Fruit fly (Drosophila melanogaster) S2 (cell line): ENCODE results near the gene t.

ENCODE experiments used
- CG8478 ChIP-seq: fragments of >200 bp; optimal IDR thresholded peaks from 2 replicates; lab custom pipeline; 2018
- CTCF ChIP-seq, 2 experiments: fragments of >200 bp; optimal IDR thresholded peaks; 2 replicates each; lab custom pipeline; 2018

The t gene

DNA sequence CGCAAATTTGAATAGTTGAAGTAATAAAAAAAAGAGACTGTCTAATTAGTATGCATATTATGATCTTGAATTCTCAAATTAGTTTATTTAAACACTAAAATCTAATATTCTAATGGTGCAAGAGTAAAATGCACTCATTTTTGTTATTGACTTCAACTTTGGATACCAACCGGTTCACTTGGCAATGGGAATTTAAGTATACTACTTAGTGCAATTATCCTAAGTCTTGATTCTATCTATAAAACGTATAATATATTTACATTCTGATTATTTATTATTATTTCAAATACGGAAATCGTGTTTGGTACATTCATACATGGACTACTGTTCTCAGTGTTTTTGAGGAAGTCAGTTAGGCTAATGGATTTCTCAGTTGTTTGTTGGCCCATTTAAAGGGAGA lies 3.8 kb upstream of the t start, which contains the start of gene Gr8a:
Gene Gr8a (plus strand): TSS at position 301 of the 400 bp plus-strand sequence.
- TF ChIP-seq CG8478 (lab: Kevin White, UChicago) (no peak), CTCF (optimal IDR thresholded peaks at IDR 0.05; lab: Kevin White, UChicago) (no peak)

DNA sequence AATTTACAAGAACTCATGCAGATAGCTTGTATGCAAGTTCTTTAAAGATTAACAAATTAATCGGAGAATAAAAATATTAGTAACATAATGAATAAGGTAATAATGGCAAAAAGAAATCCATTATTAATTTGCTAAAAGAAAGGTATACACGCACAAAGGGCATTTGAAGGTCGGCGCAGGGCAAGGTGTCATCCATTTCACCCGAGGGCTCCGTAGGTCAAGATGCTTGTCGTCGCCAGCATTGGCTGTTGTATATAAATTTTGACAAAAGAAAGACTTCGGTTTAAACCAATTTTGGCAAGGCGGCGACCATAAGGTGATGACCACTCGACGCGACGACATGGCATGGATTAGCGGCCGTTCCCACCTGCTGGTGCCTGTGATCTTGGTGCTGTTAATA lies 2.1 kb upstream of the t start, which contains the start of gene CG15370:
Gene CG15370 (plus strand): TSS at position 301 of the 400 bp plus-strand sequence.
- no peak for TF ChIP-seq CTCF (optimal IDR thresholded peaks at IDR 0.05; lab: Kevin White, UChicago)

DNA sequence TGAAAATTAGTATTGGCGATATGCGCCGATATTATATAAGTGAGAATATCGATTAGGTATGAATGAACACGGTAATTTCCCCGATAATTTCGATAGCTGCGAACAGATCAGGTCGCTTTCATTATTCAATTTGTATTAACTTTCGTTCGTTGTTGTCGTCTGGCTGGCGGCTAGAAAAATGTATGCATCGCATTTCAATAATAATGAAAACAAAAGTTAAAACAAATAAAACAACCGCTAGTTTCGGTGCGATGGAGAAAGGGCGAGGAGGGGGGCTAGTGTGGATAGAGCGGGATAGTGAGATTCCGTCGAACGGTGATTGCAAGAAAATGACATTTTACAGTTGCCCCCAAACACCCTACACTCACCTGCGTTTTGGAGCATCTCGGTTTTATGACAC lies 1.4 kb upstream of the t start:
- TF ChIP-seq CTCF (optimal IDR thresholded peaks at IDR 0.05; lab: Kevin White, UChicago) (no peak), CG8478 (lab: Kevin White, UChicago) (no peak)

DNA sequence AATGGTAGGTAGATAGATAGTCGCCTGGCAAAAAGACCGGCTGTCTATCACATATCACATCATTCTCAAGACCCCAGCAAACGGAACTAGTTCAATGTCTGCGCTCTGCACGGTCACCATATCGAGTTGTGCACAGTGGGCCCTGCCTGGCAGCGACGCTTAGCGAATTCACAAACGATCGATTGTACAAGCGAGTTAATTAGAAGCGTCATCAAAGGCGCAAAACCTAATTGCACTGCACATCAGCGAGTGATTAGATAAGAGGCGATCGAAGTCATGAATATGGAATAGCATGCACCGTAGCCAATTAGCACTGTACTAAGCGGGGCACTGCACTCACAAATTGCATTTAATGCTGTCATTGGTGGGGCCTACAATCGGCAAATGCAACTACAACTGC lies 2.6 kb downstream of the t start:
- TF ChIP-seq CG8478 (lab: Kevin White, UChicago) (no peak), CTCF (optimal IDR thresholded peaks at IDR 0.05; lab: Kevin White, UChicago) (no peak)

DNA sequence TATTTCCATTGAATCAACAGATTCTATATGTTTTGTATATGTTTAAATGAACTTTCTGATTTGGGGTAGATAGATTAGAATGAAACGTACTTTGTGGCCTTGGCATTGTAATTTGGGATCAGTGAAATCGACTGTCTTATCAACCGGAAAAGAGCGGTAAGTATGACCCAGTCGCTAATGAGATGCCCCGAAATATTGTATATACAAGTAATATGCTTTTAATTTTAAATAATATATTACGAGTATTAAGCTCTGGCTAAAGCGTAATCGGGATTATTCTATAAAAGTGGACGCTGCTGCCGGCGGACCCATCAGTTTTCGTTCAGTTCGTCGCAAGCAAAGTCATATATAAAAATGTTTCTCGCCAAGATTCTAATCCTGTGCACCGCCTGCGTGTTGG lies 6.5 kb downstream of the t start, which contains the start of gene CG15369:
Gene CG15369 (plus strand): TSS at position 301 of the 400 bp plus-strand sequence.
- TF ChIP-seq CTCF (optimal IDR thresholded peaks at IDR 0.05; lab: Kevin White, UChicago) (no peak), CG8478 (lab: Kevin White, UChicago) (no peak)

DNA sequence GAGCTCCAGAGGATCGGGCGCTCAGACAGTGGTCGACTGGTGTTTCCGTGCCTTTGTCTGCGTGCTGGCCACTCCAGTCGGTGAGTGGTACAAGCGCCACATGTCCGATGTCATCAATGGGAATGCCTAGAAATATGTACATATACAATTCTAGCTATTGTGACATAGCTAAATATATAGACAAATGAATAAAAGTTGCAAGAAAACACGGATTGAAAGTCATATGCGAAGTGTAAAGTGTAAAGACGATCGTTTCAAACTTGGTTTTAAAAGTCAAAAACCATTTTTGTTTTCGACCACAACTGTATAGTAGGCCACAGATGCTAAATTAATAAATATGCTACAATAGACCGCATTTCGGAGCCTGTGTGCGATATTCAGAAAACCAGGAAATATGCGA lies 7.6 kb downstream of the t start, which contains the start of gene CG15368:
Gene CG15368 (plus strand): TSS at position 301 of the 400 bp plus-strand sequence.
- TF ChIP-seq CG8478 (lab: Kevin White, UChicago) (no peak), CTCF (optimal IDR thresholded peaks at IDR 0.05; lab: Kevin White, UChicago) (no peak)

DNA sequence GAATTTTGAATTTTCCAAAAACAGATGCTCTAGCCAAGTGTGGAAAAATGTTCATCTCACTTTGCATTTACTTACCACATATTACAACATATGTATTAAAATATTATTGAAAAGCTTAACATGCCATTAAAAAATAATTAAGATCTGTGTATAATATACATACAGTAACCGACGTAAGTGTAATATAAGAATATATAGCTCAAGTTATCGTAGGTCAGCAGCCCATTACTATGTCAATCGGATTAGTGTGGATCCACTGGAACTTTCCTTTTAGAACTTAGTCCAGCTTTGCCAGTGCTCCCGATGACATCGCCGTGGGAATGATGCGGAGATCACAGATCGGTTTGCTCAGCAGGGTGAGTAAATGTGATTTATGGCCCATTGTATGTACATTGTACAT lies 8.5 kb downstream of the t start, which contains the start of gene Obp8a:
Gene Obp8a (plus strand): TSS at position 301 of the 400 bp plus-strand sequence.
- TF ChIP-seq CTCF (optimal IDR thresholded peaks at IDR 0.05; lab: Kevin White, UChicago) (no peak), CG8478 (lab: Kevin White, UChicago) (no peak)

DNA sequence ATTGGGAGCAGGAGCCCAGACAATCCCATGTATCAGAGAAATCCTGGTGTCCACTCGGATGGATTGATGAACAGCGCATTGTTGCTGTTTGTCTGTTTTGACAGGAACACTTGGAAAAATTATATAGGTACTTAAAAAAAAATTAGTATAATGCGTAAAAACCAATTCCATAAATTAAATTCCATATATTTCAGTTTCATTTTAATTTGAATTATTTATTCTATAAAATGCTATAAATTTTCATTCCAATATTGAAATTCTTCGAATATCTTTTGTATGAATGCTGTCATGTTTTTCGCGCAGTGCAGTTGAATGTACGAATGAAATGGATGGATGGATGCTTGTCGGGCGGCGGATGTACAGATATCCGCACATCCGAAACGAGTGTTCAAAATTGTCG lies 12.3 kb downstream of the t start, which contains the start of gene SmydA-9:
Gene SmydA-9 (minus strand): TSS at position 101 of the 400 bp plus-strand sequence.
- TF ChIP-seq CTCF (optimal IDR thresholded peaks at IDR 0.05; lab: Kevin White, UChicago): no peak

DNA sequence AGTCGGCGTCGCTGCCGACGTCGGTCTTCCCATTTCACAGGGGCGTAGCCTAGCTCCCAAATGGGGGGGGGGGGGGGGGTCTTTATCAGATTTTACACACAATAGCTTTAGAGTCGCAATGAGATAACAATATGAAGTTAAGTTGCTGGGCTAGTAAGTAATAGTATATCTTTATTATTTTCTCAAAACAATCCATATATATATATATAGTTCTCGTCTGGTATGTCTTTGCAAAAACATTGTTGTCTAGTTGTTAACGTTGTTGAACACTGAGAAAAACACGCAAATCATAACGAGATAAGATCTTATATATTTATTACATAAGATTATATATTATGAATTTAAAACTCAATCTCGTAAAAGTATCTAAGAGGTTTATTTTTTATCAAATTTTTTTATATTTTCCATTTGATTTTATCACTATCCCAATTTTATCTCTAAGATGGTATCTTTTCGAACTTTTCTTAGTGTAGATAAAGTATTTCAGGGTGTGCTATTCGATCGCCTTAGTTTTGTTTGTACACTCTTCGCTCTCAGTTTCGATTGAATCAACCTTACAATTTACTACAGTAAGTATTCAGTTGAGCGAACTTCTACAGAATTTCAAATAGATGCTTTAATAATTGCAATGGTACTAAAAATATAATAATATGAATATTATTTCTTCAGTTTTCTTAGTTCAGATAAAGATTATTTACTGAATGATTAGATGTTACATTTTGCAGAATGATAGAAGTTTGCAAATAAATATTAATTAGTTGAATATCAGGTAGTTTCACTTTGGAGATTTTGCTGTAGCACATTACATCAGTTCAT lies 21.0 kb downstream of the t start:
- TF ChIP-seq CTCF (optimal IDR thresholded peaks at IDR 0.05; lab: Kevin White, UChicago) (no peak), CG8478 (lab: Kevin White, UChicago) (no peak)

DNA sequence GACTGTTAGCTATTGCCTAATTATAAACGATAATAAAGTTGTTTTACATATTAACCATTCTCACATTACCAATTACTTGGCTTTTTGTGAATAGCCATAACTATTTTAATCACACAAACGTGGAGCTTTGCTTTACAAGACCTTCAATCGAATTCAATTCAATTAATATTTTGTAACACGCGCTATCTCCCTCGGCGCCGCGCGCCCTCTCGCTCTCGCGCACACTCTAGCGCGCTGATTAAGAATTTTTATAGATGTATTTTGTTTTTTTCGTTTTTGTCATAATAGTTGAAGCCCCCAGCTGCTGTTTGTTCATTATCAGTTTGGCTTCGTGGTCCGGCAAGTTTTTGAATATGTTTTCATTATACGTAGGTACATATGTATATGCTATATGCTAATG lies 22.0 kb downstream of the t start:
- no peak for TF ChIP-seq CTCF (optimal IDR thresholded peaks at IDR 0.05; lab: Kevin White, UChicago)
- TF ChIP-seq CG8478 (lab: Kevin White, UChicago): no peak

DNA sequence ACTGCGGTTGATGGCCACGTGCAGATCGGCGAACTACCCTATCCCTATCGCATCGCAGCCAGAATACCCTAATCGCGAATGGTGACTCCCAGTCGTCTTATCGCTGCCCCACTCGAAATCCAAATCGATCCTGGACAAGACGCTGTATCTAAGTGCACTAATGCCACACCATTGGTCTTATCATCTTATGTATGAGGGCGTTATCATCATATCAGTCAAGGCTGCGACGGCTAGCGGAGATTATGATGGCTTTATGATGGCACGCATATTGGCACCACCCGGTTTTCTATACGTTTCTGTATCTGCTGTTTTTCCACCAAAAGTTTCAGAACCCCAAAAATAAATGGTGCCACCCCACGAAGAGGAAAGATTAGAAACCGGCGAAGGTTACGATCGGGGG lies 22.8 kb downstream of the t start:
- TF ChIP-seq CTCF (optimal IDR thresholded peaks at IDR 0.05; lab: Kevin White, UChicago) (no peak), CG8478 (lab: Kevin White, UChicago) (no peak)

DNA sequence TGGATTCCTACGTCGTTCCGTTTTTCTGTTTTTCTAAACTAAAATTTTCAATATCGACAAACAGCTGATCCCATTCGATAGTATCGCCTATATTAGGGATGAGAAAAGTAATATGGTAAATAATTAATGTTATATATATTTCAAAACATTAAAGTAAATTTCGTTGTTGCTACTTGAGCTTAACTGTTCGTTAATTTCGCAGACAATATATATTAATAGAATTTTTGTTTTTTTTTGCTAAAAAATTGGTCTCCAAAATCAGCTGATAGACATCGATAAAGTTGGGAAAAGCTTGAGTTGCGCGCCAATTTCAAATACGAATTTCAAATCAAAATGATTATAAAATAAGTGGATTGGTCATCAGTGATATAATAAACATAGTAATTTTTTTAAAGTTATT lies 26.7 kb downstream of the t start, which contains the start of gene CG12118:
Gene CG12118 (minus strand): TSS at position 53 of the 400 bp plus-strand sequence.
- no peak for TF ChIP-seq CG8478 (lab: Kevin White, UChicago)
- no peak for TF ChIP-seq CTCF (optimal IDR thresholded peaks at IDR 0.05; lab: Kevin White, UChicago)

DNA sequence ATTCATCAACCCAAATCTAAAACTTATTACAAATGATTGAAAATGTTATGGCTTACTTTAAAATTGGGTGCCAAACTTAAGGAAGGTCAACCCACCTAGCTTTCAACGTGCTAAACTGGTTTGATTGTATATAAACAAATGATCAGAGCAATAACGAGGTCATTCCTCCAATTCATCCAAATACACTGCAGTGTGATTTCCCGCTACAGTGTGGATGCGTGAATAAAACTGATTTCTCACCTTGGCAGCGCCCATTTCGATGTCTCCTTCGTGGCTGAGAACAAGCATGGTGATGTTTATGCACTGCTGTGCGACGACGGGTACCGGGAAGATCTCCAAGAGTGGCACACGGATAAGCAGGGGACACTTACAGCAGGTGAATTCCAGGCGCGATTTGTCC lies 27.7 kb downstream of the t start:
- TF ChIP-seq CTCF (optimal IDR thresholded peaks at IDR 0.05; lab: Kevin White, UChicago) (no peak), CG8478 (lab: Kevin White, UChicago) (no peak)

DNA sequence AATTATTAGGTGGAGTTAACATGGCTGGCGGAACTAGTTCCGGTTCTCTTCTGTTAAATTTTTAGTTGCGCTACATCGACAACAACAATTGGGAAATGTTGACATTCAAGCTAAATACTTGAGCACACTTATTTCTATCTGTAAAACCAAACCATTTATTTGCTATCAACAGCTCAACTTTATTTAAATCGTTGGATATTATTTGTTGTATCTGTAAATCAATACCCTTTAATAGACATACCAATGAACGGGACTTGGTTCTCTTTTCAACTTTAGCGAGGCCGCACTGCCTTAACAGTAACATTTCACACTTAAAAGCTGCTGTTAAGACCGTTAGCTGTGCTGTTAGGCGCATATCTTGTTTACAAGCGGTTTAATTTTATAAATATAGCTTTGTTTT lies 29.5 kb downstream of the t start, which contains the start of gene CG12106:
Gene CG12106 (plus strand): TSS at position 295 of the 400 bp plus-strand sequence.
- TF ChIP-seq CG8478 (lab: Kevin White, UChicago): no peak
- TF ChIP-seq CTCF (optimal IDR thresholded peaks at IDR 0.05; lab: Kevin White, UChicago): no peak

DNA sequence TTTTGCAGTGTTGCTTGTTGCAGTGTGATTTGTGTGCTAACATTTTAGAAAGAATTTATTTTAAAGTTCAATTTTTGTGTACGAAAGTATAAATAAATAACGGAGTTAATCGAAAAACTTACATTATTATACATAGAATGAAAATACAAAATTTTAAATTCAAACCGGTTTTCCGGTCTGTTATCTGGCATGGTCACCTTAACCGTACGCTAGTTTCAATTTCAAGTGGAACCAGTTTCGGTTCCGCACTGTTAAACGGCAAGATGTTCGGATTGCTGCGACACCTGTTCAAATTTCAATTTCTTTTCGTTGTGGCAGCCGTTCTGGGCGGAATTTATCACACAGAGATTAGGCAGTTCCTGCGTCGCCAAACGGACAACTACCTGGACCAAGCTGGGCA lies 30.6 kb downstream of the t start, which contains the start of gene CG12056:
Gene CG12056 (plus strand): TSS at position 241 of the 400 bp plus-strand sequence.
- TF ChIP-seq CG8478 (lab: Kevin White, UChicago) (no peak), CTCF (optimal IDR thresholded peaks at IDR 0.05; lab: Kevin White, UChicago) (no peak)
